Fruit fly (Drosophila melanogaster): ENCODE results near the gene Dhpr.

- no peak for TF ChIP-seq CTCF (optimal IDR thresholded peaks at IDR 0.05)
- TF ChIP-seq CG8478 (optimal IDR thresholded peaks at IDR 0.05): no peak
Measured at dm6 chr3L:9096648-9097047, 37.7 kb upstream of the Dhpr start, which contains the start of gene CG13315.
